Worm (Caenorhabditis elegans) whole organism, L3 larva: ENCODE results near the gene lite-1.

ENCODE experiments used
- R02D3.7 ChIP-seq: fragments of 150-350 bp; optimal IDR thresholded peaks from 2 replicates; lab custom pipeline; 2014; ENCODE audit warnings: missing biosample characterization, missing genetic modification characterization
- ZK546.5 ChIP-seq: sonication (generic microtip); optimal IDR thresholded peaks from 2 replicates; lab custom pipeline; 2017; ENCODE audit warnings: missing biosample characterization, missing genetic modification characterization
- aly-2 ChIP-seq: fragments of 150-350 bp; optimal IDR thresholded peaks from 2 replicates; lab custom pipeline; 2014; ENCODE audit warnings: missing biosample characterization, missing genetic modification characterization
- ama-1 ChIP-seq: fragments of 150-350 bp; optimal IDR thresholded peaks from 2 replicates; lab custom pipeline; 2018
- ceh-16 ChIP-seq: sonication (generic microtip); optimal IDR thresholded peaks from 2 replicates; lab custom pipeline; 2017; ENCODE audit warnings: missing biosample characterization, missing genetic modification characterization
- ceh-28 ChIP-seq: fragments of 150-350 bp; optimal IDR thresholded peaks from 2 replicates; lab custom pipeline; 2014; ENCODE audit warnings: missing biosample characterization, missing genetic modification reagents, missing genetic modification characterization
- ceh-82 ChIP-seq: fragments of 150-350 bp; optimal IDR thresholded peaks from 2 replicates; lab custom pipeline; 2014; ENCODE audit warnings: missing biosample characterization, missing genetic modification characterization
- ceh-9 ChIP-seq: sonication (generic microtip); optimal IDR thresholded peaks from 2 replicates; lab custom pipeline; 2018; ENCODE audit warnings: missing biosample characterization, missing genetic modification characterization
- daf-12 ChIP-seq: fragments of 150-350 bp; optimal IDR thresholded peaks from 2 replicates; lab custom pipeline; 2014; ENCODE audit warnings: missing biosample characterization, missing genetic modification reagents, missing genetic modification characterization
- egl-27 ChIP-seq: sonication (generic microtip); optimal IDR thresholded peaks from 4 replicates; lab custom pipeline; 2017; ENCODE audit warnings: missing biosample characterization, missing genetic modification reagents, missing genetic modification characterization
- egl-5 ChIP-seq: fragments of 150-350 bp; optimal IDR thresholded peaks from 2 replicates; lab custom pipeline; 2017; ENCODE audit warnings: missing biosample characterization, missing genetic modification reagents, missing genetic modification characterization, inconsistent platforms
- elt-1 ChIP-seq: fragments of 150-350 bp; optimal IDR thresholded peaks from 2 replicates; lab custom pipeline; 2014; ENCODE audit warnings: missing biosample characterization, missing genetic modification characterization
- elt-2 ChIP-seq: sonication (generic microtip); optimal IDR thresholded peaks from 2 replicates; lab custom pipeline; 2016; ENCODE audit warnings: missing genetic modification reagents, mild to moderate bottlenecking, missing genetic modification characterization, missing compliant biosample characterization
- elt-3 ChIP-seq, 3 experiments: fragments of 150-350 bp in 1 of 3; sonication (generic microtip) in 2 of 3; optimal IDR thresholded peaks; 2 replicates in 2 of 3; 4 replicates in 1 of 3; lab custom pipeline; 2014 to 2017; ENCODE audit warnings: missing biosample characterization in 3 of 3, missing genetic modification characterization in 3 of 3
- eor-1 ChIP-seq, 2 experiments: fragments of 150-350 bp; optimal IDR thresholded peaks; 2 replicates each; lab custom pipeline; 2014 to 2018; ENCODE audit warnings: missing biosample characterization in 2 of 2, missing genetic modification characterization in 2 of 2
- fkh-10 ChIP-seq: sonication (generic microtip); optimal IDR thresholded peaks from 2 replicates; lab custom pipeline; 2017; ENCODE audit warnings: missing biosample characterization, missing genetic modification reagents, missing genetic modification characterization
- fkh-2 ChIP-seq: fragments of 150-350 bp; optimal IDR thresholded peaks from 2 replicates; lab custom pipeline; 2014; ENCODE audit warnings: missing biosample characterization, missing genetic modification reagents, missing genetic modification characterization
- fos-1 ChIP-seq: fragments of 150-350 bp; optimal IDR thresholded peaks from 2 replicates; lab custom pipeline; 2014; ENCODE audit warnings: missing biosample characterization, missing genetic modification characterization
- hmg-11 ChIP-seq: sonication (generic microtip); optimal IDR thresholded peaks from 2 replicates; lab custom pipeline; 2016; ENCODE audit warnings: missing genetic modification characterization, missing compliant biosample characterization
- jun-1 ChIP-seq: fragments of 150-350 bp; optimal IDR thresholded peaks from 2 replicates; lab custom pipeline; 2014; ENCODE audit warnings: missing biosample characterization, missing genetic modification reagents, missing genetic modification characterization
- lin-15B ChIP-seq: fragments of 150-350 bp; optimal IDR thresholded peaks from 2 replicates; lab custom pipeline; 2014; ENCODE audit warnings: missing biosample characterization, missing genetic modification characterization
- lin-39 ChIP-seq: fragments of 150-350 bp; optimal IDR thresholded peaks from 2 replicates; lab custom pipeline; 2018; ENCODE audit warnings: missing biosample characterization, missing genetic modification reagents, missing genetic modification characterization
- lsy-12 ChIP-seq: sonication (generic microtip); optimal IDR thresholded peaks from 2 replicates; lab custom pipeline; 2016; ENCODE audit warnings: mild to moderate bottlenecking, missing genetic modification characterization, missing compliant biosample characterization
- mdl-1 ChIP-seq: fragments of 150-350 bp; optimal IDR thresholded peaks from 2 replicates; lab custom pipeline; 2014; ENCODE audit warnings: missing biosample characterization, missing genetic modification characterization
- mml-1 ChIP-seq: fragments of 150-350 bp; sonication (generic microtip); optimal IDR thresholded peaks from 3 replicates; lab custom pipeline; 2014; ENCODE audit warnings: missing biosample characterization, missing genetic modification characterization
- nfya-1 ChIP-seq: sonication (generic microtip); optimal IDR thresholded peaks from 2 replicates; lab custom pipeline; 2017; ENCODE audit warnings: missing genetic modification characterization, mild to moderate bottlenecking, missing compliant biosample characterization, antibody characterized with exemption, moderate library complexity; ENCODE audit not compliant: insufficient read depth
- nhr-11 ChIP-seq: fragments of 150-350 bp; optimal IDR thresholded peaks from 2 replicates; lab custom pipeline; 2014; ENCODE audit warnings: missing biosample characterization, missing genetic modification characterization
- nhr-12 ChIP-seq: fragments of 150-350 bp; optimal IDR thresholded peaks from 2 replicates; lab custom pipeline; 2014; ENCODE audit warnings: missing biosample characterization, missing genetic modification characterization
- nhr-23 ChIP-seq: fragments of 150-350 bp; optimal IDR thresholded peaks from 2 replicates; lab custom pipeline; 2014; ENCODE audit warnings: missing biosample characterization, missing genetic modification reagents, missing genetic modification characterization
- nhr-237 ChIP-seq: fragments of 150-350 bp; optimal IDR thresholded peaks from 2 replicates; lab custom pipeline; 2014; ENCODE audit warnings: missing biosample characterization, missing genetic modification characterization
- nhr-25 ChIP-seq: sonication (generic microtip); optimal IDR thresholded peaks from 2 replicates; lab custom pipeline; 2017; ENCODE audit warnings: missing biosample characterization, missing genetic modification characterization
- nhr-28 ChIP-seq: fragments of 150-350 bp; optimal IDR thresholded peaks from 2 replicates; lab custom pipeline; 2014; ENCODE audit warnings: missing biosample characterization, missing genetic modification characterization
- nhr-43 ChIP-seq: sonication (generic microtip); optimal IDR thresholded peaks from 2 replicates; lab custom pipeline; 2016; ENCODE audit warnings: mild to moderate bottlenecking, missing genetic modification characterization, missing compliant biosample characterization; ENCODE audit not compliant: poor library complexity, severe bottlenecking
- nhr-67 ChIP-seq: fragments of 150-350 bp; optimal IDR thresholded peaks from 2 replicates; lab custom pipeline; 2014; ENCODE audit warnings: missing biosample characterization, missing genetic modification characterization
- nhr-76 ChIP-seq: fragments of 150-350 bp; sonication (generic microtip); optimal IDR thresholded peaks from 5 replicates; lab custom pipeline; 2014; ENCODE audit warnings: missing biosample characterization, missing genetic modification characterization
- nhr-77 ChIP-seq: fragments of 150-350 bp; optimal IDR thresholded peaks from 2 replicates; lab custom pipeline; 2014; ENCODE audit warnings: missing biosample characterization, missing genetic modification characterization
- pha-4 ChIP-seq: fragments of 150-350 bp; optimal IDR thresholded peaks from 2 replicates; lab custom pipeline; 2014; ENCODE audit warnings: missing biosample characterization, missing genetic modification reagents, missing genetic modification characterization
- pqm-1 ChIP-seq: fragments of 150-350 bp; optimal IDR thresholded peaks from 2 replicates; lab custom pipeline; 2017; ENCODE audit warnings: missing biosample characterization, missing genetic modification characterization, inconsistent platforms
- sea-2 ChIP-seq: fragments of 150-350 bp; sonication (generic microtip); optimal IDR thresholded peaks from 4 replicates; lab custom pipeline; 2014; ENCODE audit warnings: missing biosample characterization, missing genetic modification reagents, missing genetic modification characterization
- skn-1 ChIP-seq: fragments of 150-350 bp; optimal IDR thresholded peaks from 2 replicates; lab custom pipeline; 2014; ENCODE audit warnings: missing biosample characterization, missing genetic modification characterization
- snpc-4 ChIP-seq: fragments of 150-350 bp; optimal IDR thresholded peaks from 2 replicates; lab custom pipeline; 2014; ENCODE audit warnings: missing biosample characterization, missing genetic modification characterization
- tbx-2 ChIP-seq: sonication (generic microtip); optimal IDR thresholded peaks from 2 replicates; lab custom pipeline; 2016; ENCODE audit warnings: mild to moderate bottlenecking, missing genetic modification characterization, missing compliant biosample characterization
- unc-39 ChIP-seq: sonication (generic microtip); optimal IDR thresholded peaks from 4 replicates; lab custom pipeline; 2017; ENCODE audit warnings: missing biosample characterization, missing genetic modification characterization
- unc-62 ChIP-seq: fragments of 150-350 bp; sonication (generic microtip); optimal IDR thresholded peaks from 4 replicates; lab custom pipeline; 2014; ENCODE audit warnings: missing biosample characterization, missing genetic modification reagents, missing genetic modification characterization
- zag-1 ChIP-seq: fragments of 150-350 bp; optimal IDR thresholded peaks from 2 replicates; lab custom pipeline; 2014; ENCODE audit warnings: missing biosample characterization, missing genetic modification characterization
- ztf-11 ChIP-seq: fragments of 150-350 bp; optimal IDR thresholded peaks from 2 replicates; lab custom pipeline; 2014; ENCODE audit warnings: missing biosample characterization, missing genetic modification characterization
- ztf-4 ChIP-seq: fragments of 150-350 bp; optimal IDR thresholded peaks from 2 replicates; lab custom pipeline; 2014; ENCODE audit warnings: missing biosample characterization, missing genetic modification characterization

The lite-1 gene

DNA sequence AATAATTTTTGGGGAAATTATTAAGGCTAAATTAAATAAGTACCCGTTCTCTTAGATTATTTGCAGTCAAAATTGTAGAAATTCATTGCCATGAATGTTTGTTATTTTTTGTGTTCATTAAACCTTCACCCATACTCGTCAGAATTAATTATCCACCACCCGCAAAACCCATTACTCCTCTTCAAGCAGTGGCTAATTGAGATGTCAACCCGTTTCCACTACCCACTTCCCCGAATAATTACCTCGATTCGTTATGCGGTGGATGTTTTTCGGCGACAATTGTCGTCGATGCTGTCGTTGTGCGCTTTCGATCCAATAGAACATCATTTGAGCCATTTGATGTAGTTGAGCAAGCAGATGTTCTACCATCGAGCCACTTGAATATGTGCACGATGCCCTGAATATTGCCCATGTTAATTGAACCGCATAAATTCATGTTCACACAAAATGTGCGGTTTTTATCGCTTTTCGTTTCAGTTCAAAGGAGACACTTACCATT, 19.2 kb downstream of the lite-1 start:
- no peak for TF ChIP-seq elt-2 (tag; lab: Kevin White, UChicago)
- TF ChIP-seq ceh-16 = no peak
- no peak for TF ChIP-seq pqm-1 (tag; lab: Kevin White, UChicago)
- TF ChIP-seq lin-39 (tag; lab: Kevin White, UChicago) = no peak
- no peak for TF ChIP-seq nhr-76
- TF ChIP-seq skn-1 = no peak
- no peak for TF ChIP-seq mml-1
- no peak for TF ChIP-seq nhr-11
- no peak for TF ChIP-seq elt-1 (tag; lab: Kevin White, UChicago)
- TF ChIP-seq ceh-9 (tag; lab: Kevin White, UChicago) = no peak
- no peak for TF ChIP-seq fkh-2 (tag; lab: Kevin White, UChicago)
- TF ChIP-seq fkh-10 (GFP tag; lab: Kevin White, UChicago) = no peak
- no peak for TF ChIP-seq zag-1 (tag; lab: Kevin White, UChicago)
- TF ChIP-seq pha-4 = no peak
- no peak for TF ChIP-seq lin-15B (tag; lab: Kevin White, UChicago)

DNA sequence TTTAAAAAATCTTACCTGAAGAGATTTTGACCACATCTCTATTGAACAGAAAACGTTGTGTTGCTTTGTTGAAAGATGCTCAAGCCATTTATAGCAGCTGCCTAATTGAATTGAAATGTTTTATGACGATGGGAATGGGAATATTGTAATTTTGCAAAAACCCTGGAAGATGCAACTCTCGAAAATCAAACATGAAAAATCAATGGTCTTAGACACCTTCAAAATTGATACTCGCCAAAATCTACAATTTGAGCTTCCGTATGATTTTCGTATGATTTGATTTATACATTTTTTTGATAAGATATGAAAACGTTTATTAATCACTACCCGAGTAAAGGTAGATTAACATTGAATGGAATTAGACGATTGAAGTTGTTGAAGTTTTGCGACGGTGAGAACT, 22.1 kb downstream of the lite-1 start, which contains the start of gene C14F11.7:
C14F11.7 (minus strand) TSS at position 101 of the 400 bp plus-strand sequence.
- no peak for TF ChIP-seq elt-3 (tag; optimal IDR thresholded peaks at IDR 0.05; lab: Kevin White, UChicago)
- TF ChIP-seq nhr-76 = no peak
- no peak for TF ChIP-seq ceh-82 (tag; lab: Kevin White, UChicago)
- TF ChIP-seq, all 47 proteins: peak for 0

DNA sequence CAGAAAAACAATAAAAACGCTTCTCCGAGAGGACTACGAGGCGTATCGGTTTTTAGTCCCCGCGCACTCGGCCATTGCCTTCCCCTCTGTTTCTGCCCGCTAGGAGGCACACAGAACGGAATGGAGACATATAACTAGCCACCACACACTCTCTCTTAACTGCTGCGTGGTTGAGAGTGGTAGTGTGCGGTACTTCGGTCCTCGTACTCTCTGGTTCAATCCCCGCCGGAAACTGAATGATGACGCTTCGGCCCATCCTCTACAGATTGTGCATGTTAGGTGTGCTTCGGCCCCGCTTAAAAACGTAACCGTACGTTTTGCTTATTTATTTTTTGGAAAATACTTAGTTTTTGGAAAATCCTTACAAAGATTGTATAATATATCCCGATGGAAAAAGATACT, 22.9 kb downstream of the lite-1 start, which contains the start of gene T13C5.6:
T13C5.6 (minus strand) TSS at position 1 of the 402 bp plus-strand sequence.
- TF ChIP-seq pqm-1 (tag; lab: Kevin White, UChicago) = peak; percentile 39
- TF ChIP-seq unc-62 = peak; percentile 34
- TF ChIP-seq nhr-43 (tag; lab: Kevin White, UChicago) = peak; percentile 95
- TF ChIP-seq nhr-25 (tag; lab: Kevin White, UChicago) = peak; percentile 88
- TF ChIP-seq elt-3 (tag; optimal IDR thresholded peaks at IDR 0.05; lab: Kevin White, UChicago) = peak in 2 of 3 experiments; percentile 18 to 88
- peak; percentile 35 for TF ChIP-seq sea-2 (GFP tag; lab: Kevin White, UChicago)
- TF ChIP-seq fkh-10 (GFP tag; lab: Kevin White, UChicago) = peak; percentile 20
- TF ChIP-seq ama-1 (lab: Kevin White, UChicago) = no peak
- peak; percentile 99 for TF ChIP-seq hmg-11 (tag; lab: Kevin White, UChicago)
- TF ChIP-seq tbx-2 (tag; lab: Kevin White, UChicago) = peak; percentile 85
- TF ChIP-seq R02D3.7 = peak; percentile 40
- TF ChIP-seq jun-1 (tag; lab: Kevin White, UChicago) = peak; percentile 81
- TF ChIP-seq fos-1 (tag; lab: Kevin White, UChicago) = peak; percentile 52
- no peak for TF ChIP-seq ceh-9 (tag; lab: Kevin White, UChicago)
- no peak for TF ChIP-seq mml-1
- peak; percentile 95 for TF ChIP-seq egl-5
- TF ChIP-seq daf-12 (tag; lab: Kevin White, UChicago) = no peak
- peak; percentile 73 for TF ChIP-seq nhr-23
- peak; percentile 81 for TF ChIP-seq ztf-4
- no peak for TF ChIP-seq eor-1 (tag; optimal IDR thresholded peaks at IDR 0.05; lab: Kevin White, UChicago)
- TF ChIP-seq ceh-28 (tag; lab: Kevin White, UChicago) = peak; percentile 70
- TF ChIP-seq elt-1 (tag; lab: Kevin White, UChicago) = no peak
- TF ChIP-seq aly-2 = peak; percentile 48
- TF ChIP-seq ceh-16 = peak; percentile 69
- peak; percentile 94 for TF ChIP-seq lin-39 (tag; lab: Kevin White, UChicago)
- no peak for TF ChIP-seq nhr-12 (tag; lab: Kevin White, UChicago)
- TF ChIP-seq nhr-77 (tag; lab: Kevin White, UChicago) = peak; percentile 24
- TF ChIP-seq nhr-76 = peak; percentile 39
- TF ChIP-seq nhr-67 (tag; lab: Kevin White, UChicago) = no peak
- peak; percentile 60 for TF ChIP-seq lin-15B (tag; lab: Kevin White, UChicago)
- TF ChIP-seq ceh-82 (tag; lab: Kevin White, UChicago) = peak; percentile 64
- no peak for TF ChIP-seq nhr-237 (tag; lab: Kevin White, UChicago)
- no peak for TF ChIP-seq nhr-28 (tag; lab: Kevin White, UChicago)
- TF ChIP-seq snpc-4 (tag; lab: Kevin White, UChicago) = peak; percentile 68
- peak; percentile 87 for TF ChIP-seq pha-4
- peak; percentile 3 for TF ChIP-seq zag-1 (tag; lab: Kevin White, UChicago)
- no peak for TF ChIP-seq mdl-1
- TF ChIP-seq egl-27 (tag; lab: Kevin White, UChicago) = peak; percentile 70
- TF ChIP-seq unc-39 = peak; percentile 6
- TF ChIP-seq elt-2 (tag; lab: Kevin White, UChicago) = peak; percentile 74
- peak; percentile 11 for TF ChIP-seq nhr-11
- peak; percentile 93 for TF ChIP-seq lsy-12
- TF ChIP-seq ZK546.5 (tag; lab: Kevin White, UChicago) = no peak
- no peak for TF ChIP-seq ztf-11 (tag; lab: Kevin White, UChicago)
- TF ChIP-seq nfya-1 (tag; lab: Kevin White, UChicago) = peak; percentile 89
- peak; percentile 91 for TF ChIP-seq skn-1
- peak; percentile 28 for TF ChIP-seq fkh-2 (tag; lab: Kevin White, UChicago)
- TF ChIP-seq, all 47 proteins: peak for 34
